Worm (Caenorhabditis elegans): ENCODE results near the gene Y116A8A.4.

Y116A8A.4 gene

ce11 chrIV:16854790-16855189 lies 32.2 kb downstream of the Y116A8A.4 start, which contains the start of gene map-2:
Gene map-2, minus strand, starts transcription at chrIV:16854890.
- TF ChIP-seq nhr-25 (tag; optimal IDR thresholded peaks at IDR 0.05) (no peak), ama-1 (optimal IDR thresholded peaks at IDR 0.05) (no peak)

DNA sequence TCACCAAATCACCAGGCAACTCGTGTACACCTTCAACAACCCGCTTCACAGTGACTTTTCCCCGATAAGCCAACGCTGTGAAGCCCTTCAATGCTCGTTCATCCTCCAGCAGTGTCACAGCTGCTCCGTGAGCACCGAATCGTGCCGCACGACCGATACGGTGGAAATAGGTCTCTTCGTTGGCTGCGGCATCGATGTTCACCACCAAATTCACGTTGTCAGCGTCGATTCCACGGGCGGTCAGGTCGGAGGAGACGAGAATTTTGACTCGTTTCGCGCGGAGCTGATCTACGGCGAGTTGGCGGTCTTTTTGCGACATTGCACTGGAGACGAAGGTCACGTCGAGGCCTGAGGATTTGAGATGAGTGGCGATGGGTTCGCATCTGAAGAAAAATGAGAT lies 38.1 kb downstream of the Y116A8A.4 start:
- TF ChIP-seq snpc-4 (tag; optimal IDR thresholded peaks at IDR 0.05) (no peak), nhr-129 (tag; optimal IDR thresholded peaks at IDR 0.05) (no peak), ztf-4 (tag; optimal IDR thresholded peaks at IDR 0.05) (no peak), nhr-12 (tag; optimal IDR thresholded peaks at IDR 0.05) (no peak), dmd-4 (tag; optimal IDR thresholded peaks at IDR 0.05) (no peak), skn-1 (tag; optimal IDR thresholded peaks at IDR 0.05) (no peak), unc-62 (GFP tag; optimal IDR thresholded peaks at IDR 0.05) (no peak), fos-1 (tag; optimal IDR thresholded peaks at IDR 0.05) (no peak), ceh-16 (tag; optimal IDR thresholded peaks at IDR 0.05) (no peak), elt-3 (tag; optimal IDR thresholded peaks at IDR 0.05) (no peak), ceh-82 (tag; optimal IDR thresholded peaks at IDR 0.05) (no peak), mdl-1 (tag; optimal IDR thresholded peaks at IDR 0.05) (no peak), elt-1 (tag; optimal IDR thresholded peaks at IDR 0.05) (no peak), ztf-11 (tag; optimal IDR thresholded peaks at IDR 0.05) (no peak), zag-1 (tag; optimal IDR thresholded peaks at IDR 0.05) (no peak)

- TF ChIP-seq nhr-77 (tag; optimal IDR thresholded peaks at IDR 0.05) (no peak), nhr-6 (tag; optimal IDR thresholded peaks at IDR 0.05) (no peak), alr-1 (tag; optimal IDR thresholded peaks at IDR 0.05) (no peak), lin-13 (GFP tag; optimal IDR thresholded peaks at IDR 0.05) (peak; percentile 52), unc-62 (GFP tag; optimal IDR thresholded peaks at IDR 0.05) (no peak), F13H6.1 (tag; optimal IDR thresholded peaks at IDR 0.05) (peak; percentile 15), nhr-129 (tag; optimal IDR thresholded peaks at IDR 0.05) (peak; percentile 35), sem-4 (tag; optimal IDR thresholded peaks at IDR 0.05) (peak; percentile 23), ceh-82 (tag; optimal IDR thresholded peaks at IDR 0.05) (no peak), dmd-4 (tag; optimal IDR thresholded peaks at IDR 0.05) (no peak), ztf-4 (tag; optimal IDR thresholded peaks at IDR 0.05) (no peak), blmp-1 (tag; optimal IDR thresholded peaks at IDR 0.05; ENCODE audit: insufficient read depth) (no peak), zag-1 (tag; optimal IDR thresholded peaks at IDR 0.05) (no peak), crh-2 (tag; optimal IDR thresholded peaks at IDR 0.05) (peak; percentile 13), nhr-25 (tag; optimal IDR thresholded peaks at IDR 0.05) (peak; percentile 48), skn-1 (tag; optimal IDR thresholded peaks at IDR 0.05) (no peak), ceh-16 (tag; optimal IDR thresholded peaks at IDR 0.05) (no peak), mab-5 (tag; optimal IDR thresholded peaks at IDR 0.05) (no peak), ama-1 (optimal IDR thresholded peaks at IDR 0.05) (no peak), sma-3 (GFP tag; optimal IDR thresholded peaks at IDR 0.05) (peak; percentile 43), unc-39 (tag; optimal IDR thresholded peaks at IDR 0.05) (no peak), snpc-4 (tag; optimal IDR thresholded peaks at IDR 0.05) (no peak), peb-1 (tag; optimal IDR thresholded peaks at IDR 0.05) (no peak), nhr-23 (tag; optimal IDR thresholded peaks at IDR 0.05) (no peak), C34F6.9 (tag; optimal IDR thresholded peaks at IDR 0.05) (peak; percentile 62), ztf-1 (GFP tag; conservative IDR thresholded peaks at IDR 0.05) (no peak), unc-55 (GFP tag; optimal IDR thresholded peaks at IDR 0.05) (peak; percentile 77), ztf-11 (tag; optimal IDR thresholded peaks at IDR 0.05) (no peak), gmeb-1 (tag; optimal IDR thresholded peaks at IDR 0.05) (peak; percentile 38), nhr-237 (tag; optimal IDR thresholded peaks at IDR 0.05) (no peak), egl-27 (tag; optimal IDR thresholded peaks at IDR 0.05) (no peak), elt-1 (tag; optimal IDR thresholded peaks at IDR 0.05) (no peak), lsy-2 (tag; optimal IDR thresholded peaks at IDR 0.05) (peak; percentile 28 to 62), ZK546.5 (tag; optimal IDR thresholded peaks at IDR 0.05) (no peak), Y55F3AM.14 (GFP tag; optimal IDR thresholded peaks at IDR 0.05) (no peak), lin-11 (tag; optimal IDR thresholded peaks at IDR 0.05) (peak; percentile 15), lin-39 (tag; optimal IDR thresholded peaks at IDR 0.05) (no peak)
Observed at ce11 chrIV:16863431-16863895, 40.8 kb downstream of the Y116A8A.4 start, which contains the start of the genes mel-46 and lsy-13. Gene mel-46, minus strand, starts transcription at chrIV:16863481. Gene lsy-13, plus strand, starts transcription at chrIV:16863870.

Data from whole organism, L2 larva.